Fruit fly (Drosophila melanogaster): Measurements from ENCODE around the gene CG6569.

The CG6569 gene

dm6 chr3R:21904345-21904744 is 36.6 kb upstream of the CG6569 start:
- TF ChIP-seq CG9948 (tag; optimal IDR thresholded peaks at IDR 0.05) (no peak), D1 (tag; optimal IDR thresholded peaks at IDR 0.05) (no peak), Pif1B (GFP tag; optimal IDR thresholded peaks at IDR 0.05) (no peak), CG12605 (GFP tag; IDR thresholded peaks at IDR 0.05) (no peak), CG10348 (GFP tag; IDR thresholded peaks at IDR 0.05) (no peak), CG34367 (tag; optimal IDR thresholded peaks at IDR 0.05) (no peak), CG15710 (tag; optimal IDR thresholded peaks at IDR 0.05) (peak; percentile 2), fd96Ca (GFP tag; IDR thresholded peaks at IDR 0.05) (no peak), CG13204 (GFP tag; optimal IDR thresholded peaks at IDR 0.05) (no peak), CG14655 (GFP tag; optimal IDR thresholded peaks at IDR 0.05) (peak; percentile 5), CG32121 (GFP tag; IDR thresholded peaks at IDR 0.05) (no peak), CG4496 (GFP tag; IDR thresholded peaks at IDR 0.05) (no peak), EcR (GFP tag; optimal IDR thresholded peaks at IDR 0.05) (peak; percentile 90), Ets98B (GFP tag; IDR thresholded peaks at IDR 0.05) (no peak), CG8301 (tag; optimal IDR thresholded peaks at IDR 0.05) (no peak)

dm6 chr3R:21899170-21899575 is 31.5 kb upstream of the CG6569 start:
- TF ChIP-seq gl (tag; optimal IDR thresholded peaks at IDR 0.05) (peak; percentile 53), CG8159 (tag; optimal IDR thresholded peaks at IDR 0.05) (peak; percentile 87), CG17806 (tag; optimal IDR thresholded peaks at IDR 0.05) (peak; percentile 84), Pif1B (GFP tag; optimal IDR thresholded peaks at IDR 0.05) (peak; percentile 58), CG10348 (GFP tag; IDR thresholded peaks at IDR 0.05) (no peak), D1 (tag; optimal IDR thresholded peaks at IDR 0.05) (peak; percentile 51), CG4496 (GFP tag; IDR thresholded peaks at IDR 0.05) (peak; percentile 45; the same call in 1 of the 3 replicates), CG13204 (GFP tag; optimal IDR thresholded peaks at IDR 0.05) (peak; percentile 28), EcR (GFP tag; optimal IDR thresholded peaks at IDR 0.05) (no peak), CG12605 (GFP tag; IDR thresholded peaks at IDR 0.05) (peak; percentile 42; the same call in 1 of the 2 replicates), CG34367 (tag; optimal IDR thresholded peaks at IDR 0.05) (peak; percentile 24), Snoo (tag; optimal IDR thresholded peaks at IDR 0.05) (peak; percentile 51), rn (GFP tag; IDR thresholded peaks at IDR 0.05) (no peak), CG15710 (tag; optimal IDR thresholded peaks at IDR 0.05) (peak; percentile 72), CG8301 (tag; optimal IDR thresholded peaks at IDR 0.05) (peak; percentile 79), CG14655 (GFP tag; optimal IDR thresholded peaks at IDR 0.05) (peak; percentile 89), CG32121 (GFP tag; IDR thresholded peaks at IDR 0.05) (no peak), Ets98B (GFP tag; IDR thresholded peaks at IDR 0.05) (peak; percentile 33; the same call in 1 of the 2 replicates), CG9948 (tag; optimal IDR thresholded peaks at IDR 0.05) (peak; percentile 76), fd96Ca (GFP tag; IDR thresholded peaks at IDR 0.05) (no peak), Pif1A (GFP tag; optimal IDR thresholded peaks at IDR 0.05) (peak; percentile 57)

dm6 chr3R:21898758-21899157 is 31.0 kb upstream of the CG6569 start:
- TF ChIP-seq EcR (GFP tag; optimal IDR thresholded peaks at IDR 0.05): peak; percentile 78
- TF ChIP-seq CG13204 (GFP tag; optimal IDR thresholded peaks at IDR 0.05): no peak

- TF ChIP-seq D1 (tag; optimal IDR thresholded peaks at IDR 0.05) (peak; percentile 89), CG8159 (tag; optimal IDR thresholded peaks at IDR 0.05) (peak; percentile 95), Pif1A (GFP tag; optimal IDR thresholded peaks at IDR 0.05) (peak; percentile 97), CG34367 (tag; optimal IDR thresholded peaks at IDR 0.05) (peak; percentile 95), Pif1B (GFP tag; optimal IDR thresholded peaks at IDR 0.05) (peak; percentile 96), CG12605 (GFP tag; IDR thresholded peaks at IDR 0.05) (peak; percentile 96), EcR (GFP tag; optimal IDR thresholded peaks at IDR 0.05) (peak; percentile 47), CG13204 (GFP tag; optimal IDR thresholded peaks at IDR 0.05) (peak; percentile 94), CG14655 (GFP tag; optimal IDR thresholded peaks at IDR 0.05) (peak; percentile 97), rn (GFP tag; IDR thresholded peaks at IDR 0.05) (peak; percentile 88), Snoo (tag; optimal IDR thresholded peaks at IDR 0.05) (peak; percentile 83), CG15710 (tag; optimal IDR thresholded peaks at IDR 0.05) (peak; percentile 96), Ets98B (GFP tag; IDR thresholded peaks at IDR 0.05) (peak; percentile 97), CG9948 (tag; optimal IDR thresholded peaks at IDR 0.05) (peak; percentile 96), fd96Ca (GFP tag; IDR thresholded peaks at IDR 0.05) (peak; percentile 97), CG17806 (tag; optimal IDR thresholded peaks at IDR 0.05) (peak; percentile 97), CG4496 (GFP tag; IDR thresholded peaks at IDR 0.05) (peak; percentile 98), CG10348 (GFP tag; IDR thresholded peaks at IDR 0.05) (peak; percentile 73), gl (tag; optimal IDR thresholded peaks at IDR 0.05) (peak; percentile 94), CG32121 (GFP tag; IDR thresholded peaks at IDR 0.05) (peak; percentile 88), CG8301 (tag; optimal IDR thresholded peaks at IDR 0.05) (peak; percentile 96)
Observed at dm6 chr3R:21897565-21897964, 29.8 kb upstream of the CG6569 start.

dm6 chr3R:21895961-21896875 is 28.5 kb upstream of the CG6569 start:
- peak; percentile 6 for TF ChIP-seq CG15710 (tag; optimal IDR thresholded peaks at IDR 0.05)
- peak; percentile 85 for TF ChIP-seq EcR (GFP tag; optimal IDR thresholded peaks at IDR 0.05)
- TF ChIP-seq CG34367 (tag; optimal IDR thresholded peaks at IDR 0.05): peak; percentile 16
- TF ChIP-seq Pif1A (GFP tag; optimal IDR thresholded peaks at IDR 0.05): no peak
- peak; percentile 41; the same call in 1 of the 3 replicates for TF ChIP-seq CG4496 (GFP tag; IDR thresholded peaks at IDR 0.05)
- TF ChIP-seq gl (tag; optimal IDR thresholded peaks at IDR 0.05): peak; percentile 59
- peak; percentile 43 for TF ChIP-seq CG17806 (tag; optimal IDR thresholded peaks at IDR 0.05)
- TF ChIP-seq CG10348 (GFP tag; IDR thresholded peaks at IDR 0.05): no peak
- peak; percentile 3 for TF ChIP-seq Snoo (tag; optimal IDR thresholded peaks at IDR 0.05)
- no peak for TF ChIP-seq D1 (tag; optimal IDR thresholded peaks at IDR 0.05)
- peak; percentile 27 for TF ChIP-seq CG9948 (tag; optimal IDR thresholded peaks at IDR 0.05)
- TF ChIP-seq Ets98B (GFP tag; IDR thresholded peaks at IDR 0.05): 0 out of 2 replicates have a peak, but pooled peaks have one; percentile 13
- TF ChIP-seq Pif1B (GFP tag; optimal IDR thresholded peaks at IDR 0.05): no peak
- no peak for TF ChIP-seq CG32121 (GFP tag; IDR thresholded peaks at IDR 0.05)
- TF ChIP-seq CG12605 (GFP tag; IDR thresholded peaks at IDR 0.05): peak; percentile 70
- peak; percentile 72 for TF ChIP-seq CG14655 (GFP tag; optimal IDR thresholded peaks at IDR 0.05)
- TF ChIP-seq CG8301 (tag; optimal IDR thresholded peaks at IDR 0.05): peak; percentile 22
- TF ChIP-seq fd96Ca (GFP tag; IDR thresholded peaks at IDR 0.05): 0 out of 3 replicates have a peak, but pooled peaks have one; percentile 9
- no peak for TF ChIP-seq rn (GFP tag; IDR thresholded peaks at IDR 0.05)
- no peak for TF ChIP-seq CG13204 (GFP tag; optimal IDR thresholded peaks at IDR 0.05)
- TF ChIP-seq CG8159 (tag; optimal IDR thresholded peaks at IDR 0.05): peak; percentile 56

Measured in whole organism, pupa.